Fruit fly (Drosophila melanogaster) whole organism, embryonic: ENCODE results near the gene CG3909.

ENCODE experiments used
- Ada2b ChIP-seq: fragments of 200-800 bp; sonication (Bioruptor generic); IDR thresholded peaks from 2 replicates; pipeline ENCODE4 v1.3.6; 2022; ENCODE audit warnings: missing biosample characterization, missing genetic modification characterization
- Atf-2 ChIP-seq: fragments of 200-800 bp; sonication (Bioruptor generic); optimal IDR thresholded peaks from 2 replicates; lab custom pipeline; 2016; ENCODE audit warnings: missing biosample characterization, missing genetic modification characterization
- CG10431 ChIP-seq: fragments of 200-800 bp; sonication (Bioruptor generic); optimal IDR thresholded peaks from 3 replicates; lab custom pipeline; 2018; ENCODE audit warnings: missing biosample characterization, mild to moderate bottlenecking, missing genetic modification characterization
- CG10959 ChIP-seq: fragments of 200-800 bp; sonication (Bioruptor generic); IDR thresholded peaks from 2 replicates; pipeline ENCODE4 v1.3.6; 2022; ENCODE audit warnings: missing biosample characterization, missing genetic modification characterization
- CG10979 ChIP-seq: fragments of 200-800 bp; sonication (Bioruptor generic); optimal IDR thresholded peaks from 2 replicates; lab custom pipeline; 2018; ENCODE audit warnings: missing biosample characterization, mild to moderate bottlenecking, missing genetic modification characterization, moderate library complexity
- CG11504 ChIP-seq: fragments of 200-800 bp; sonication (Bioruptor generic); optimal IDR thresholded peaks from 3 replicates; lab custom pipeline; 2019; ENCODE audit warnings: missing biosample characterization, mild to moderate bottlenecking, missing genetic modification characterization, moderate library complexity
- CG14965 ChIP-seq: fragments of 200-800 bp; sonication (Bioruptor generic); optimal IDR thresholded peaks from 2 replicates; lab custom pipeline; 2016; ENCODE audit warnings: missing biosample characterization, missing genetic modification characterization, borderline replicate concordance
- CG1529 ChIP-seq: fragments of 200-800 bp; sonication (Bioruptor generic); optimal IDR thresholded peaks from 3 replicates; lab custom pipeline; 2018; ENCODE audit warnings: missing biosample characterization, missing genetic modification characterization
- CG1602 ChIP-seq: fragments of 200-800 bp; sonication (Bioruptor generic); optimal IDR thresholded peaks from 3 replicates; lab custom pipeline; 2016; ENCODE audit warnings: missing biosample characterization, missing genetic modification characterization
- CG1603 ChIP-seq: fragments of 200-800 bp; sonication (Bioruptor generic); optimal IDR thresholded peaks from 2 replicates; lab custom pipeline; 2019; ENCODE audit warnings: missing biosample characterization, mild to moderate bottlenecking, missing genetic modification characterization, moderate library complexity
- CG1647 ChIP-seq: fragments of 200-800 bp; sonication (Bioruptor generic); optimal IDR thresholded peaks from 3 replicates; lab custom pipeline; 2016; ENCODE audit warnings: missing biosample characterization, missing genetic modification characterization
- CG16813 ChIP-seq: fragments of 200-800 bp; sonication (Bioruptor generic); IDR thresholded peaks from 3 replicates; pipeline ENCODE4 v1.3.6; 2022; ENCODE audit warnings: missing biosample characterization, missing genetic modification characterization; ENCODE audit not compliant: partially characterized antibody
- CG30020 ChIP-seq: fragments of 200-800 bp; optimal IDR thresholded peaks from 2 replicates; lab custom pipeline; 2019; ENCODE audit warnings: missing biosample characterization, mild to moderate bottlenecking, missing genetic modification characterization, moderate library complexity
- CG32532 ChIP-seq: fragments of 200-800 bp; sonication (Bioruptor generic); IDR thresholded peaks from 2 replicates; pipeline ENCODE4 v1.3.6; 2022; ENCODE audit warnings: missing biosample characterization, missing genetic modification characterization
- CG32772 ChIP-seq: fragments of 200-800 bp; sonication (Bioruptor generic); IDR thresholded peaks from 2 replicates; pipeline ENCODE4 v1.3.6; 2022; ENCODE audit warnings: missing biosample characterization, missing genetic modification characterization
- CG42726 ChIP-seq: fragments of 200-800 bp; sonication (Bioruptor generic); IDR thresholded peaks from 2 replicates; pipeline ENCODE4 v1.3.6; 2022; ENCODE audit warnings: missing biosample characterization, missing genetic modification characterization; ENCODE audit not compliant: partially characterized antibody
- CG4820 ChIP-seq: fragments of 200-800 bp; sonication (Bioruptor generic); optimal IDR thresholded peaks from 3 replicates; lab custom pipeline; 2016; ENCODE audit warnings: missing biosample characterization, missing genetic modification characterization
- CG7271 ChIP-seq: fragments of 200-800 bp; sonication (Bioruptor generic); optimal IDR thresholded peaks from 2 replicates; lab custom pipeline; 2018; ENCODE audit warnings: missing biosample characterization, mild to moderate bottlenecking, missing genetic modification characterization, moderate library complexity
- CG7745 ChIP-seq: fragments of 200-800 bp; sonication (Bioruptor generic); optimal IDR thresholded peaks from 2 replicates; lab custom pipeline; 2018; ENCODE audit warnings: missing biosample characterization, mild to moderate bottlenecking, missing genetic modification characterization, moderate library complexity
- CG9437 ChIP-seq: fragments of 200-800 bp; sonication (Bioruptor generic); optimal IDR thresholded peaks from 2 replicates; lab custom pipeline; 2018; ENCODE audit warnings: missing biosample characterization, mild to moderate bottlenecking, missing genetic modification characterization
- CkIIα-i1 ChIP-seq: fragments of 200-800 bp; sonication (Bioruptor generic); IDR thresholded peaks from 2 replicates; pipeline ENCODE4 v1.3.6; 2022; ENCODE audit warnings: missing biosample characterization, missing genetic modification characterization
- D ChIP-seq, 2 experiments: fragments of 200-800 bp in 1 of 2; fragments of >200 bp in 1 of 2; sonication (Bioruptor generic) in 1 of 2; optimal IDR thresholded peaks; 2 replicates in 1 of 2; 3 replicates in 1 of 2; lab custom pipeline; 2017; ENCODE audit warnings: mild to moderate bottlenecking in 1 of 2, missing biosample characterization in 1 of 2, missing genetic modification characterization in 1 of 2, missing genetic modification reagents in 1 of 2
- D19A ChIP-seq: fragments of 200-800 bp; optimal IDR thresholded peaks from 3 replicates; lab custom pipeline; 2019; ENCODE audit warnings: missing biosample characterization, mild to moderate bottlenecking, missing genetic modification characterization, moderate library complexity
- E2f1 ChIP-seq: fragments of 200-800 bp; sonication (Bioruptor generic); IDR thresholded peaks from 2 replicates; pipeline ENCODE4 v1.3.6; 2022; ENCODE audit warnings: missing biosample characterization, missing genetic modification characterization
- ERR ChIP-seq: fragments of 200-800 bp; sonication (Bioruptor generic); optimal IDR thresholded peaks from 2 replicates; lab custom pipeline; 2016; ENCODE audit warnings: missing biosample characterization, missing genetic modification characterization
- Gsc ChIP-seq: fragments of 200-800 bp; sonication (Bioruptor generic); IDR thresholded peaks from 2 replicates; pipeline ENCODE4 v1.3.6; 2022; ENCODE audit warnings: missing biosample characterization, missing genetic modification characterization
- Hr39 ChIP-seq: fragments of >200 bp; optimal IDR thresholded peaks from 2 replicates; lab custom pipeline; 2017
- Hsf ChIP-seq: fragments of 200-800 bp; sonication (Bioruptor generic); optimal IDR thresholded peaks from 3 replicates; lab custom pipeline; 2016; ENCODE audit warnings: missing biosample characterization, missing genetic modification characterization
- Sox100B ChIP-seq: fragments of 200-800 bp; sonication (Bioruptor generic); optimal IDR thresholded peaks from 3 replicates; lab custom pipeline; 2018; ENCODE audit warnings: missing biosample characterization, mild to moderate bottlenecking, missing genetic modification characterization
- Spps ChIP-seq: fragments of 200-800 bp; sonication (Bioruptor generic); optimal IDR thresholded peaks from 2 replicates; lab custom pipeline; 2018; ENCODE audit warnings: missing biosample characterization, mild to moderate bottlenecking, missing genetic modification characterization
- Tbp ChIP-seq: fragments of >200 bp; optimal IDR thresholded peaks from 2 replicates; lab custom pipeline; 2018; ENCODE audit warnings: missing biosample characterization, missing genetic modification characterization
- ara ChIP-seq: fragments of 200-800 bp; sonication (Bioruptor generic); IDR thresholded peaks from 2 replicates; pipeline ENCODE4 v1.3.6; 2022; ENCODE audit warnings: missing biosample characterization, missing genetic modification characterization
- chif ChIP-seq, 2 experiments: fragments of 200-800 bp; sonication (Bioruptor generic); optimal IDR thresholded peaks; 3 replicates each; lab custom pipeline; 2016; ENCODE audit warnings: missing biosample characterization in 2 of 2, missing genetic modification characterization in 2 of 2
- chn ChIP-seq: fragments of 200-800 bp; sonication (Bioruptor generic); optimal IDR thresholded peaks from 2 replicates; lab custom pipeline; 2016; ENCODE audit warnings: missing biosample characterization, missing genetic modification characterization
- crp ChIP-seq, 2 experiments: fragments of 200-800 bp; sonication (Bioruptor generic); optimal IDR thresholded peaks; 2 replicates in 1 of 2; 3 replicates in 1 of 2; lab custom pipeline; 2017; ENCODE audit warnings: missing biosample characterization in 2 of 2, missing genetic modification characterization in 2 of 2, mild to moderate bottlenecking in 1 of 2, moderate library complexity in 1 of 2
- dm ChIP-seq: fragments of 200-800 bp; sonication (Bioruptor generic); optimal IDR thresholded peaks from 3 replicates; lab custom pipeline; 2016; ENCODE audit warnings: missing biosample characterization, missing genetic modification characterization
- en ChIP-seq: fragments of 200-800 bp; sonication (Bioruptor generic); optimal IDR thresholded peaks from 2 replicates; lab custom pipeline; 2016; ENCODE audit warnings: missing biosample characterization, missing genetic modification characterization
- fu2 ChIP-seq: fragments of 200-800 bp; sonication (Bioruptor generic); optimal IDR thresholded peaks from 2 replicates; lab custom pipeline; 2016; ENCODE audit warnings: missing biosample characterization, missing genetic modification characterization
- hbn ChIP-seq: fragments of 200-800 bp; sonication (Bioruptor generic); IDR thresholded peaks from 2 replicates; pipeline ENCODE4 v1.3.6; 2022; ENCODE audit warnings: missing biosample characterization, missing genetic modification characterization; ENCODE audit not compliant: partially characterized antibody
- hkb ChIP-seq, 2 experiments: fragments of 200-800 bp in 1 of 2; fragments of >200 bp in 1 of 2; sonication (Bioruptor generic) in 1 of 2; IDR thresholded peaks in 1 of 2; optimal IDR thresholded peaks in 1 of 2; 2 replicates each; pipeline versions ENCODE4 v1.3.6 to Lab custom; 2017 to 2022; ENCODE audit warnings: missing biosample characterization in 1 of 2, missing genetic modification characterization in 1 of 2
- hth ChIP-seq: fragments of >200 bp; optimal IDR thresholded peaks from 2 replicates; lab custom pipeline; 2017; ENCODE audit warnings: inconsistent platforms
- insv ChIP-seq, 2 experiments: fragments of 200-800 bp; sonication (Bioruptor generic); optimal IDR thresholded peaks; 3 replicates each; lab custom pipeline; 2016 to 2018; ENCODE audit warnings: missing biosample characterization in 2 of 2, missing genetic modification characterization in 2 of 2
- odd ChIP-seq: fragments of 200-800 bp; sonication (Bioruptor generic); optimal IDR thresholded peaks from 2 replicates; lab custom pipeline; 2017; ENCODE audit warnings: missing biosample characterization, mild to moderate bottlenecking, missing genetic modification characterization
- onecut ChIP-seq: fragments of 200-800 bp; sonication (Bioruptor generic); IDR thresholded peaks from 2 replicates; pipeline ENCODE4 v1.3.6; 2022; ENCODE audit warnings: missing biosample characterization, missing genetic modification characterization
- pzg ChIP-seq: fragments of 200-800 bp; sonication (Bioruptor generic); optimal IDR thresholded peaks from 3 replicates; lab custom pipeline; 2018; ENCODE audit warnings: missing biosample characterization, mild to moderate bottlenecking, missing genetic modification characterization, moderate library complexity
- sens ChIP-seq: fragments of 200-800 bp; sonication (Bioruptor generic); peaks from one replicate; lab custom pipeline; 2016; ENCODE audit warnings: missing biosample characterization, missing genetic modification characterization
- tll ChIP-seq, 2 experiments: fragments of 200-800 bp in 1 of 2; fragments of >200 bp in 1 of 2; sonication (Bioruptor generic) in 1 of 2; optimal IDR thresholded peaks; 2 replicates each; lab custom pipeline; 2017 to 2019; ENCODE audit warnings: missing biosample characterization in 2 of 2, missing genetic modification characterization in 2 of 2, mild to moderate bottlenecking in 1 of 2, moderate library complexity in 1 of 2
- yki ChIP-seq: fragments of >200 bp; optimal IDR thresholded peaks from 3 replicates; lab custom pipeline; 2018
- zf30C ChIP-seq: fragments of 200-800 bp; sonication (Bioruptor generic); optimal IDR thresholded peaks from 3 replicates; lab custom pipeline; 2018; ENCODE audit warnings: missing biosample characterization, mild to moderate bottlenecking, missing genetic modification characterization

The CG3909 gene

DNA sequence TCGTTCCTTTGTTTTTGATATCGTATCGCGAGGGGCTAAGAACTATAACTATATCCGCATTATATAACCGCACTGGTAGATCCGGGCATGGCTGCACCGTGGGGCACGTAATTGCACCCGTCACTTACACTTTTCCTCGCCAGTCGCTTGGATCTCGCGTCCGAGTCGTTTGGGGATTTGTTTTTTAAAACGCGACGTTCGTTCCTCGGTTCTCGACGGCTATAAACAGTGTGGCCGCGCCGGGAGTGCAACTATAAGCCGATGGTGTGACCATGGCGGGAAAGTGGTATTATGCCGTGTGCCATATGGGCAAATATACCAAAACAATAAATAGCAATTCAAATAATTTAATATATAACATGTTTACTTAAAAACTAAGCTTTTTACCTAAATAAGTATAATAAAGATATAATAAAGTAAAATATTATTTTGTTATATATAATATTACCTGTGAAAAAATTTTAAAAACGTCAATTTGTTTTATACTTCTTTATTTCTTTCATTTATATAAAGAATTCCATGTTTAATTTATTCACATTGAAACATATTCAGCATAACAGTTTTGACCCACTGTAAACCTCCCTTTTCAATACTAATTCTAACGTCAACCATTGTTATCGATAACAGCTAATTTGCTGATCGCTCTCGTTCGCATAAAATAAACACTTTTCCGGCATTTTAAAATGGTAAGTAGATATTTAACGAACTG is at the start of gene CG3909, which contains the start of gene Mical (continued):
- peak; percentile 72 for TF ChIP-seq CG10959 (GFP tag; lab: Robert Waterston, UW)
- TF ChIP-seq Atf-2 = peak; percentile 22
- TF ChIP-seq CG1647 (GFP tag; lab: Kevin White, UChicago) = no peak
- TF ChIP-seq chn (GFP tag; lab: Kevin White, UChicago) = no peak
- TF ChIP-seq CG32772 (GFP tag; lab: Robert Waterston, UW) = peak; percentile 88
- TF ChIP-seq Ada2b (GFP tag; lab: Robert Waterston, UW) = peak; percentile 88
- TF ChIP-seq CG4820 (GFP tag; lab: Kevin White, UChicago) = peak; percentile 64
- peak in 1 of 2 experiments; percentile 10 for TF ChIP-seq chif (GFP tag; optimal IDR thresholded peaks at IDR 0.05; lab: Kevin White, UChicago)
- peak; percentile 81 for TF ChIP-seq CG30020 (tag; lab: Kevin White, UChicago)
- TF ChIP-seq Spps (tag; lab: Kevin White, UChicago) = peak; percentile 37
- peak; percentile 78 for TF ChIP-seq CG10979 (tag; lab: Kevin White, UChicago)
- peak; percentile 85 for TF ChIP-seq sens
- TF ChIP-seq D (optimal IDR thresholded peaks at IDR 0.05; lab: Kevin White, UChicago) = no peak
- peak; percentile 59 for TF ChIP-seq D (GFP tag; optimal IDR thresholded peaks at IDR 0.05; lab: Kevin White, UChicago)
- TF ChIP-seq insv (GFP tag; optimal IDR thresholded peaks at IDR 0.05; lab: Kevin White, UChicago) = peak in 1 of 2 experiments; percentile 46
- peak; percentile 51 for TF ChIP-seq onecut
- no peak for TF ChIP-seq Hr39 (lab: Kevin White, UChicago)
- no peak for TF ChIP-seq CG7745
- peak; percentile 63 for TF ChIP-seq Hsf (GFP tag; lab: Kevin White, UChicago)
- TF ChIP-seq CkIIα-i1 = no peak
- TF ChIP-seq CG14965 (GFP tag; lab: Kevin White, UChicago) = no peak
- peak; percentile 77 for TF ChIP-seq CG9437 (GFP tag; lab: Kevin White, UChicago)
- peak; percentile 83 for TF ChIP-seq CG1602 (GFP tag; lab: Kevin White, UChicago)
- TF ChIP-seq ara (GFP tag; lab: Robert Waterston, UW) = peak; percentile 59; the same call in 1 of the 2 replicates
- TF ChIP-seq hbn (GFP tag; lab: Robert Waterston, UW) = peak; percentile 21; the same call in 1 of the 2 replicates
- peak; percentile 76 for TF ChIP-seq pzg (GFP tag; lab: Kevin White, UChicago)
- TF ChIP-seq CG7271 (tag; lab: Kevin White, UChicago) = peak; percentile 9
- TF ChIP-seq tll (GFP tag; optimal IDR thresholded peaks at IDR 0.05; lab: Kevin White, UChicago) = peak in 1 of 2 experiments; percentile 12
- TF ChIP-seq Sox100B (GFP tag; lab: Kevin White, UChicago) = peak; percentile 83
- TF ChIP-seq hkb (optimal IDR thresholded peaks at IDR 0.05; lab: Kevin White, UChicago) = no peak
- TF ChIP-seq hkb (GFP tag; IDR thresholded peaks at IDR 0.05; lab: Robert Waterston, UW) = peak; percentile 82
- TF ChIP-seq CG1529 (GFP tag; lab: Kevin White, UChicago) = peak; percentile 15
- TF ChIP-seq odd (GFP tag; lab: Kevin White, UChicago) = peak; percentile 28
- no peak for TF ChIP-seq Gsc (GFP tag; lab: Robert Waterston, UW)
- no peak for TF ChIP-seq fu2 (GFP tag; lab: Kevin White, UChicago)
- no peak for TF ChIP-seq ERR (GFP tag; lab: Kevin White, UChicago)
- TF ChIP-seq hth (lab: Kevin White, UChicago) = no peak
- no peak for TF ChIP-seq Tbp
- peak in 1 of 2 experiments; percentile 58 for TF ChIP-seq crp (GFP tag; optimal IDR thresholded peaks at IDR 0.05; lab: Kevin White, UChicago)
- TF ChIP-seq CG42726 (GFP tag; lab: Robert Waterston, UW) = peak; percentile 51; the same call in 1 of the 2 replicates
- peak; percentile 87 for TF ChIP-seq CG11504 (tag; lab: Kevin White, UChicago)
- no peak for TF ChIP-seq CG10431
- TF ChIP-seq en (GFP tag; lab: Kevin White, UChicago) = peak; percentile 23
- peak; percentile 44 for TF ChIP-seq CG1603 (tag; lab: Kevin White, UChicago)
- peak; percentile 82 for TF ChIP-seq D19A (tag; lab: Kevin White, UChicago)
- no peak for TF ChIP-seq dm (GFP tag; lab: Kevin White, UChicago)
- peak; percentile 93 for TF ChIP-seq E2f1
- TF ChIP-seq yki (lab: Kevin White, UChicago) = no peak
- peak; percentile 96 for TF ChIP-seq CG32532
- TF ChIP-seq CG16813 = 0 out of 3 replicates have a peak, but pooled peaks have one; percentile 44
- TF ChIP-seq zf30C (GFP tag; lab: Kevin White, UChicago) = no peak
